Fruit fly (Drosophila melanogaster) whole organism, pupa: ENCODE results near the gene CG6231.

Source experiments
- CG10348 ChIP-seq: fragments of 200-800 bp; sonication (Bioruptor generic); IDR thresholded peaks from 2 replicates; pipeline ENCODE4 v1.3.6; 2022; ENCODE audit warnings: missing biosample characterization, missing genetic modification characterization
- CG13204 ChIP-seq: fragments of 200-800 bp; sonication (Bioruptor generic); optimal IDR thresholded peaks from 2 replicates; lab custom pipeline; 2018; ENCODE audit warnings: missing biosample characterization, mild to moderate bottlenecking, missing genetic modification characterization, moderate library complexity
- CG15710 ChIP-seq: fragments of 200-800 bp; sonication (Bioruptor generic); optimal IDR thresholded peaks from 2 replicates; lab custom pipeline; 2018; ENCODE audit warnings: missing biosample characterization, mild to moderate bottlenecking, missing genetic modification characterization, moderate library complexity
- CG17806 ChIP-seq: fragments of 200-800 bp; sonication (Bioruptor generic); optimal IDR thresholded peaks from 2 replicates; lab custom pipeline; 2018; ENCODE audit warnings: missing biosample characterization, mild to moderate bottlenecking, missing genetic modification characterization, moderate library complexity
- CG8159 ChIP-seq: fragments of 200-800 bp; sonication (Bioruptor generic); optimal IDR thresholded peaks from 3 replicates; lab custom pipeline; 2018; ENCODE audit warnings: missing biosample characterization, mild to moderate bottlenecking, missing genetic modification characterization, moderate library complexity
- CG8301 ChIP-seq: fragments of 200-800 bp; sonication (Bioruptor generic); optimal IDR thresholded peaks from 2 replicates; lab custom pipeline; 2018; ENCODE audit warnings: missing biosample characterization, mild to moderate bottlenecking, missing genetic modification characterization
- CG9948 ChIP-seq: fragments of 200-800 bp; sonication (Bioruptor generic); optimal IDR thresholded peaks from 2 replicates; lab custom pipeline; 2018; ENCODE audit warnings: missing biosample characterization, mild to moderate bottlenecking, missing genetic modification characterization, moderate library complexity
- EcR ChIP-seq: fragments of 200-800 bp; sonication (Bioruptor generic); optimal IDR thresholded peaks from 3 replicates; lab custom pipeline; 2019; ENCODE audit warnings: missing biosample characterization, missing genetic modification characterization, mild to moderate bottlenecking, moderate library complexity, missing genetic modification reagents
- Snoo ChIP-seq: fragments of 200-800 bp; sonication (Bioruptor generic); optimal IDR thresholded peaks from 3 replicates; lab custom pipeline; 2017; ENCODE audit warnings: missing biosample characterization, mild to moderate bottlenecking, missing genetic modification characterization, inconsistent platforms
- fd96Ca ChIP-seq: fragments of 200-800 bp; sonication (Bioruptor generic); IDR thresholded peaks from 3 replicates; pipeline ENCODE4 v1.3.6; 2022; ENCODE audit warnings: missing biosample characterization, missing genetic modification characterization
- gl ChIP-seq: fragments of 200-800 bp; sonication (Bioruptor generic); optimal IDR thresholded peaks from 2 replicates; lab custom pipeline; 2018; ENCODE audit warnings: missing biosample characterization, mild to moderate bottlenecking, missing genetic modification characterization
- rn ChIP-seq: fragments of 200-800 bp; sonication (Bioruptor generic); IDR thresholded peaks from 2 replicates; pipeline ENCODE4 v1.3.6; 2022; ENCODE audit warnings: missing biosample characterization, missing genetic modification characterization

- TF ChIP-seq gl (no peak), EcR (GFP tag; lab: Kevin White, UChicago) (no peak), CG8301 (tag; lab: Kevin White, UChicago) (no peak), CG13204 (no peak), CG15710 (tag; lab: Kevin White, UChicago) (no peak), Snoo (tag; lab: Kevin White, UChicago) (no peak), CG17806 (tag; lab: Kevin White, UChicago) (no peak), CG8159 (tag; lab: Kevin White, UChicago) (no peak), rn (GFP tag; lab: Robert Waterston, UW) (no peak), CG9948 (tag; lab: Kevin White, UChicago) (no peak), CG10348 (no peak), fd96Ca (GFP tag; lab: Robert Waterston, UW) (no peak)
Measured at dm6 chr3R:19648289-19648916, 15.9 kb upstream of the CG6231 start, which contains the start of the genes CG6195 and CG31220.
